Fruit fly (Drosophila melanogaster): Measurements from ENCODE around the gene CG9331.
A peak's percentile ranks its signal among the peaks of the same experiment; 100 is the strongest.

Gene CG9331

dm6 chr2L:20811039-20811652, 11.5 kb upstream of the CG9331 start (continued):
- TF ChIP-seq al (GFP tag; IDR thresholded peaks at IDR 0.05) (no peak), salm (tag; optimal IDR thresholded peaks at IDR 0.05) (no peak), CHES-1-like (GFP tag; optimal IDR thresholded peaks at IDR 0.05) (no peak), BtbVII (GFP tag; optimal IDR thresholded peaks at IDR 0.05) (peak; percentile 46), CG4730 (GFP tag; IDR thresholded peaks at IDR 0.05) (peak; percentile 33; the same call in 1 of the 2 replicates), Lim3 (GFP tag; IDR thresholded peaks at IDR 0.05) (no peak), zfh2 (GFP tag; optimal IDR thresholded peaks at IDR 0.05) (no peak), Adf1 (GFP tag; IDR thresholded peaks at IDR 0.05) (no peak), CG30020 (tag; optimal IDR thresholded peaks at IDR 0.05) (no peak), Hmr (GFP tag; optimal IDR thresholded peaks at IDR 0.05) (peak; percentile 42), CG8765 (GFP tag; IDR thresholded peaks at IDR 0.05) (no peak), dpn (GFP tag; optimal IDR thresholded peaks at IDR 0.05) (peak in 1 of 2 experiments; percentile 18), Ssrp (tag; optimal IDR thresholded peaks at IDR 0.05) (peak; percentile 46), CG11723 (GFP tag; optimal IDR thresholded peaks at IDR 0.05) (no peak), bab2 (GFP tag; optimal IDR thresholded peaks at IDR 0.05) (no peak), Trl (optimal IDR thresholded peaks at IDR 0.05) (no peak), Trl (GFP tag; optimal IDR thresholded peaks at IDR 0.05) (no peak), slou (GFP tag; optimal IDR thresholded peaks at IDR 0.05) (no peak), Oaz (GFP tag; IDR thresholded peaks at IDR 0.05) (peak; percentile 48), Dref (GFP tag; IDR thresholded peaks at IDR 0.05) (no peak), sima (GFP tag; optimal IDR thresholded peaks at IDR 0.05) (no peak), p53 (GFP tag; optimal IDR thresholded peaks at IDR 0.05) (no peak), luna (GFP tag; optimal IDR thresholded peaks at IDR 0.05) (no peak), Hmx (GFP tag; optimal IDR thresholded peaks at IDR 0.05) (no peak), CG15011 (GFP tag; optimal IDR thresholded peaks at IDR 0.05) (no peak), shn (GFP tag; optimal IDR thresholded peaks at IDR 0.05) (no peak), eve (GFP tag; optimal IDR thresholded peaks at IDR 0.05) (peak in 1 of 2 experiments; percentile 68), ash1 (GFP tag; optimal IDR thresholded peaks at IDR 0.05) (no peak), CG43689 (GFP tag; IDR thresholded peaks at IDR 0.05) (no peak), CG12236 (GFP tag; optimal IDR thresholded peaks at IDR 0.05) (no peak), Ravus (GFP tag; IDR thresholded peaks at IDR 0.05) (no peak), gcm2 (GFP tag; optimal IDR thresholded peaks at IDR 0.05) (no peak), CG12769 (tag; optimal IDR thresholded peaks at IDR 0.05) (peak; percentile 19), CG33557 (GFP tag; optimal IDR thresholded peaks at IDR 0.05) (no peak), cad (GFP tag; optimal IDR thresholded peaks at IDR 0.05) (no peak), bigmax (GFP tag; optimal IDR thresholded peaks at IDR 0.05) (no peak), Mes4 (GFP tag; optimal IDR thresholded peaks at IDR 0.05) (no peak), CG14710 (tag; optimal IDR thresholded peaks at IDR 0.05) (no peak), Sin3A (optimal IDR thresholded peaks at IDR 0.05) (no peak), Dll (GFP tag; IDR thresholded peaks at IDR 0.05; ENCODE audit: partially characterized antibody) (no peak), CG3407 (GFP tag; optimal IDR thresholded peaks at IDR 0.05) (no peak), grau (tag; optimal IDR thresholded peaks at IDR 0.05) (peak; percentile 62), scrt (GFP tag; optimal IDR thresholded peaks at IDR 0.05) (no peak), mam (GFP tag; optimal IDR thresholded peaks at IDR 0.05) (no peak), CG13123 (GFP tag; optimal IDR thresholded peaks at IDR 0.05) (no peak), CG7963 (GFP tag; IDR thresholded peaks at IDR 0.05; ENCODE audit: partially characterized antibody) (no peak), CG2875 (GFP tag; optimal IDR thresholded peaks at IDR 0.05) (no peak), vfl (GFP tag; optimal IDR thresholded peaks at IDR 0.05) (no peak), lbe (GFP tag; optimal IDR thresholded peaks at IDR 0.05) (no peak), ftz-f1 (GFP tag; optimal IDR thresholded peaks at IDR 0.05) (no peak), Pdp1 (GFP tag; optimal IDR thresholded peaks at IDR 0.05) (peak in 1 of 2 experiments; percentile 84), Doc3 (GFP tag; IDR thresholded peaks at IDR 0.05; ENCODE audit: partially characterized antibody) (no peak)

Measured in whole organism, embryonic.